Fruit fly (Drosophila melanogaster) whole organism, embryonic: Measurements from ENCODE around the gene Ppm1.

Experiments used
- Ada2b ChIP-seq: fragments of 200-800 bp; sonication (Bioruptor generic); IDR thresholded peaks from 2 replicates; pipeline ENCODE4 v1.3.6; 2022; ENCODE audit warnings: missing biosample characterization, missing genetic modification characterization
- CG10431 ChIP-seq: fragments of 200-800 bp; sonication (Bioruptor generic); optimal IDR thresholded peaks from 3 replicates; lab custom pipeline; 2018; ENCODE audit warnings: missing biosample characterization, mild to moderate bottlenecking, missing genetic modification characterization
- CG10543 ChIP-seq: fragments of 200-800 bp; sonication (Bioruptor generic); optimal IDR thresholded peaks from 3 replicates; lab custom pipeline; 2017; ENCODE audit warnings: missing biosample characterization, mild to moderate bottlenecking, missing genetic modification characterization, moderate library complexity
- CG11093 ChIP-seq: fragments of 200-800 bp; sonication (Bioruptor generic); IDR thresholded peaks from 3 replicates; pipeline ENCODE4 v1.3.6; 2022; ENCODE audit warnings: missing biosample characterization, missing genetic modification characterization
- CG11504 ChIP-seq: fragments of 200-800 bp; sonication (Bioruptor generic); optimal IDR thresholded peaks from 3 replicates; lab custom pipeline; 2019; ENCODE audit warnings: missing biosample characterization, mild to moderate bottlenecking, missing genetic modification characterization, moderate library complexity
- CG12391 ChIP-seq: fragments of 200-800 bp; sonication (Bioruptor generic); optimal IDR thresholded peaks from 3 replicates; lab custom pipeline; 2018; ENCODE audit warnings: missing biosample characterization, mild to moderate bottlenecking, missing genetic modification characterization, moderate library complexity
- CG13287 ChIP-seq: fragments of 200-800 bp; sonication (Bioruptor generic); IDR thresholded peaks from 2 replicates; pipeline ENCODE4 v1.3.6; 2022; ENCODE audit warnings: missing biosample characterization, missing genetic modification characterization; ENCODE audit not compliant: partially characterized antibody
- CG14710 ChIP-seq: fragments of 200-800 bp; sonication (Bioruptor generic); optimal IDR thresholded peaks from 3 replicates; lab custom pipeline; 2019; ENCODE audit warnings: missing biosample characterization, mild to moderate bottlenecking, missing genetic modification characterization, moderate library complexity
- CG15269 ChIP-seq: fragments of 200-800 bp; sonication (Bioruptor generic); optimal IDR thresholded peaks from 2 replicates; lab custom pipeline; 2018; ENCODE audit warnings: missing biosample characterization, mild to moderate bottlenecking, missing genetic modification characterization, moderate library complexity
- CG1529 ChIP-seq: fragments of 200-800 bp; sonication (Bioruptor generic); optimal IDR thresholded peaks from 3 replicates; lab custom pipeline; 2018; ENCODE audit warnings: missing biosample characterization, missing genetic modification characterization
- CG16815 ChIP-seq: fragments of 200-800 bp; sonication (Bioruptor generic); optimal IDR thresholded peaks from 3 replicates; lab custom pipeline; 2017; ENCODE audit warnings: missing biosample characterization, mild to moderate bottlenecking, missing genetic modification characterization
- CG31388 ChIP-seq: fragments of 200-800 bp; sonication (Bioruptor generic); optimal IDR thresholded peaks from 2 replicates; lab custom pipeline; 2016; ENCODE audit warnings: missing biosample characterization, missing genetic modification characterization
- CG33557 ChIP-seq: fragments of 200-800 bp; sonication (Bioruptor generic); optimal IDR thresholded peaks from 2 replicates; lab custom pipeline; 2019; ENCODE audit warnings: missing biosample characterization, mild to moderate bottlenecking, missing genetic modification characterization, moderate library complexity
- CG34422 ChIP-seq: fragments of 200-800 bp; sonication (Bioruptor generic); IDR thresholded peaks from 3 replicates; pipeline ENCODE4 v1.3.6; 2022; ENCODE audit warnings: missing biosample characterization, missing genetic modification characterization
- CG6254 ChIP-seq: fragments of 200-800 bp; sonication (Bioruptor generic); optimal IDR thresholded peaks from 3 replicates; lab custom pipeline; 2017; ENCODE audit warnings: mild to moderate bottlenecking, missing biosample characterization, missing genetic modification reagents, missing genetic modification characterization
- CG7839 ChIP-seq: fragments of 200-800 bp; sonication (Bioruptor generic); optimal IDR thresholded peaks from 3 replicates; lab custom pipeline; 2018; ENCODE audit warnings: missing biosample characterization, mild to moderate bottlenecking, missing genetic modification characterization, moderate library complexity
- CG8765 ChIP-seq: fragments of 200-800 bp; sonication (Bioruptor generic); IDR thresholded peaks from 2 replicates; pipeline ENCODE4 v1.3.6; 2022; ENCODE audit warnings: missing biosample characterization, missing genetic modification characterization
- Deaf1 ChIP-seq: fragments of 200-800 bp; optimal IDR thresholded peaks from 3 replicates; lab custom pipeline; 2019; ENCODE audit warnings: missing biosample characterization, mild to moderate bottlenecking, missing genetic modification characterization, moderate library complexity
- E2f2 ChIP-seq: fragments of 200-800 bp; sonication (Bioruptor generic); IDR thresholded peaks from 2 replicates; pipeline ENCODE4 v1.3.6; 2022; ENCODE audit warnings: missing biosample characterization, missing genetic modification characterization
- Fer1 ChIP-seq: fragments of 200-800 bp; sonication (Bioruptor generic); optimal IDR thresholded peaks from 2 replicates; lab custom pipeline; 2017; ENCODE audit warnings: missing biosample characterization, mild to moderate bottlenecking, missing genetic modification characterization
- Med ChIP-seq: fragments of 200-800 bp; sonication (Bioruptor generic); peaks from one replicate; lab custom pipeline; 2016; ENCODE audit warnings: missing biosample characterization, missing genetic modification characterization, mild to moderate bottlenecking, inconsistent platforms, moderate library complexity
- Myb ChIP-seq: fragments of 200-800 bp; sonication (Bioruptor generic); optimal IDR thresholded peaks from 2 replicates; lab custom pipeline; 2016; ENCODE audit warnings: missing biosample characterization, missing genetic modification characterization
- NfI ChIP-seq: fragments of 200-800 bp; sonication (Bioruptor generic); optimal IDR thresholded peaks from 3 replicates; lab custom pipeline; 2018; ENCODE audit warnings: missing biosample characterization, mild to moderate bottlenecking, missing genetic modification characterization, moderate library complexity
- Rx ChIP-seq: fragments of 200-800 bp; sonication (Bioruptor generic); IDR thresholded peaks from 2 replicates; pipeline ENCODE4 v1.3.6; 2022; ENCODE audit warnings: missing biosample characterization, missing genetic modification characterization
- Taf1 ChIP-seq: fragments of 200-800 bp; sonication (Bioruptor generic); IDR thresholded peaks from 2 replicates; pipeline ENCODE4 v1.3.6; 2022; ENCODE audit warnings: missing biosample characterization, missing genetic modification characterization
- aop ChIP-seq: fragments of 200-800 bp; sonication (Bioruptor generic); IDR thresholded peaks from 2 replicates; pipeline ENCODE4 v1.3.6; 2022; ENCODE audit warnings: missing biosample characterization, missing genetic modification characterization
- bsh ChIP-seq, 2 experiments: fragments of 200-800 bp; sonication (Bioruptor generic); optimal IDR thresholded peaks; 2 replicates each; lab custom pipeline; 2017 to 2018; ENCODE audit warnings: mild to moderate bottlenecking in 2 of 2, missing biosample characterization in 2 of 2, missing genetic modification characterization in 2 of 2, moderate library complexity in 1 of 2
- cas ChIP-seq: fragments of 200-800 bp; sonication (Bioruptor generic); IDR thresholded peaks from 2 replicates; pipeline ENCODE4 v1.3.6; 2022; ENCODE audit warnings: missing biosample characterization, missing genetic modification characterization
- chm ChIP-seq: fragments of 200-800 bp; sonication (Bioruptor generic); IDR thresholded peaks from 2 replicates; pipeline ENCODE4 v1.3.6; 2022; ENCODE audit warnings: missing biosample characterization, missing genetic modification characterization
- chn ChIP-seq: fragments of 200-800 bp; sonication (Bioruptor generic); optimal IDR thresholded peaks from 2 replicates; lab custom pipeline; 2016; ENCODE audit warnings: missing biosample characterization, missing genetic modification characterization
- croc ChIP-seq: fragments of 200-800 bp; sonication (Bioruptor generic); conservative IDR thresholded peaks from 3 replicates; pipeline ENCODE4 v1.3.6; 2022; ENCODE audit warnings: missing biosample characterization, missing genetic modification characterization
- crp ChIP-seq, 2 experiments: fragments of 200-800 bp; sonication (Bioruptor generic); optimal IDR thresholded peaks; 2 replicates in 1 of 2; 3 replicates in 1 of 2; lab custom pipeline; 2017; ENCODE audit warnings: missing biosample characterization in 2 of 2, missing genetic modification characterization in 2 of 2, mild to moderate bottlenecking in 1 of 2, moderate library complexity in 1 of 2
- gem ChIP-seq: fragments of 200-800 bp; sonication (Bioruptor generic); optimal IDR thresholded peaks from 2 replicates; lab custom pipeline; 2019; ENCODE audit warnings: missing biosample characterization, mild to moderate bottlenecking, missing genetic modification characterization, moderate library complexity
- ham ChIP-seq: fragments of 200-800 bp; sonication (Bioruptor generic); IDR thresholded peaks from 2 replicates; pipeline ENCODE4 v1.3.6; 2022; ENCODE audit warnings: missing biosample characterization, missing genetic modification characterization
- insv ChIP-seq, 2 experiments: fragments of 200-800 bp; sonication (Bioruptor generic); optimal IDR thresholded peaks; 3 replicates each; lab custom pipeline; 2016 to 2018; ENCODE audit warnings: missing biosample characterization in 2 of 2, missing genetic modification characterization in 2 of 2
- jigr1 ChIP-seq: fragments of 200-800 bp; sonication (Bioruptor generic); IDR thresholded peaks from 3 replicates; pipeline ENCODE4 v1.3.6; 2022; ENCODE audit warnings: missing biosample characterization, missing genetic modification characterization
- lmd ChIP-seq: fragments of 200-800 bp; sonication (Bioruptor generic); IDR thresholded peaks from 2 replicates; pipeline ENCODE4 v1.3.6; 2022; ENCODE audit warnings: missing biosample characterization, missing genetic modification characterization
- org-1 ChIP-seq: fragments of 200-800 bp; sonication (Bioruptor generic); optimal IDR thresholded peaks from 2 replicates; lab custom pipeline; 2017; ENCODE audit warnings: missing biosample characterization, missing genetic modification characterization
- pfk ChIP-seq: fragments of 200-800 bp; sonication (Bioruptor generic); optimal IDR thresholded peaks from 2 replicates; lab custom pipeline; 2018; ENCODE audit warnings: missing biosample characterization, mild to moderate bottlenecking, missing genetic modification characterization, moderate library complexity
- pita ChIP-seq: fragments of 200-800 bp; sonication (Bioruptor generic); optimal IDR thresholded peaks from 2 replicates; lab custom pipeline; 2017; ENCODE audit warnings: missing biosample characterization, mild to moderate bottlenecking, missing genetic modification characterization
- ro ChIP-seq: fragments of 200-800 bp; sonication (Bioruptor generic); IDR thresholded peaks from 2 replicates; pipeline ENCODE4 v1.3.6; 2022; ENCODE audit warnings: missing biosample characterization, missing genetic modification characterization
- row ChIP-seq: fragments of 200-800 bp; sonication (Bioruptor generic); IDR thresholded peaks from 3 replicates; pipeline ENCODE4 v1.3.6; 2022; ENCODE audit warnings: missing biosample characterization, missing genetic modification characterization
- sd ChIP-seq: fragments of 200-800 bp; sonication (Bioruptor generic); optimal IDR thresholded peaks from 3 replicates; lab custom pipeline; 2018; ENCODE audit warnings: missing biosample characterization, mild to moderate bottlenecking, missing genetic modification characterization, moderate library complexity
- slbo ChIP-seq: fragments of 200-800 bp; sonication (Bioruptor generic); IDR thresholded peaks from 2 replicates; pipeline ENCODE4 v1.3.6; 2022; ENCODE audit warnings: missing biosample characterization, missing genetic modification characterization
- sqz ChIP-seq: fragments of 200-800 bp; sonication (Bioruptor generic); optimal IDR thresholded peaks from 3 replicates; lab custom pipeline; 2018; ENCODE audit warnings: missing biosample characterization, mild to moderate bottlenecking, missing genetic modification characterization
- vvl ChIP-seq: fragments of 200-800 bp; sonication (Bioruptor generic); IDR thresholded peaks from 2 replicates; pipeline ENCODE4 v1.3.6; 2022; ENCODE audit warnings: missing biosample characterization, missing genetic modification characterization
- z ChIP-seq: fragments of 200-800 bp; sonication (Bioruptor generic); IDR thresholded peaks from 3 replicates; pipeline ENCODE4 v1.3.6; 2022; ENCODE audit warnings: missing biosample characterization, missing genetic modification characterization
- zen ChIP-seq: fragments of 200-800 bp; sonication (Bioruptor generic); optimal IDR thresholded peaks from 3 replicates; lab custom pipeline; 2018; ENCODE audit warnings: missing biosample characterization, mild to moderate bottlenecking, missing genetic modification characterization, moderate library complexity

The Ppm1 gene

dm6 chr3L:621097-621967 is 40.2 kb downstream of the Ppm1 start (continued):
- TF ChIP-seq crp (GFP tag; optimal IDR thresholded peaks at IDR 0.05; lab: Kevin White, UChicago) (peak in 1 of 2 experiments; percentile 30), CG10431 (peak; percentile 49), CG13287 (GFP tag; lab: Robert Waterston, UW) (no peak), CG11093 (GFP tag; lab: Robert Waterston, UW) (peak; percentile 35; the same call in 1 of the 3 replicates), bsh (GFP tag; optimal IDR thresholded peaks at IDR 0.05; lab: Kevin White, UChicago) (peak; percentile 90 to 92), slbo (no peak), CG6254 (GFP tag; lab: Kevin White, UChicago) (peak; percentile 79), sd (tag; lab: Kevin White, UChicago) (no peak), z (GFP tag; lab: Robert Waterston, UW) (peak; percentile 6; the same call in 2 of the 3 replicates), row (GFP tag; lab: Robert Waterston, UW) (peak; percentile 85), Med (GFP tag; lab: Kevin White, UChicago) (peak; percentile 89), Myb (no peak), ro (GFP tag; lab: Robert Waterston, UW) (peak; percentile 17; the same call in 1 of the 2 replicates), sqz (GFP tag; lab: Kevin White, UChicago) (peak; percentile 61), CG16815 (peak; percentile 89), lmd (GFP tag; lab: Robert Waterston, UW) (peak; percentile 64; the same call in 1 of the 2 replicates), insv (GFP tag; optimal IDR thresholded peaks at IDR 0.05; lab: Kevin White, UChicago) (peak in 1 of 2 experiments; percentile 24), CG31388 (peak; percentile 53), CG10543 (no peak), CG15269 (tag; lab: Kevin White, UChicago) (peak; percentile 44), NfI (GFP tag; lab: Kevin White, UChicago) (peak; percentile 32), vvl (GFP tag; lab: Robert Waterston, UW) (peak; percentile 81), CG7839 (tag; lab: Kevin White, UChicago) (peak; percentile 84), jigr1 (peak; percentile 54; the same call in 1 of the 3 replicates), CG34422 (GFP tag; lab: Robert Waterston, UW) (no peak), CG14710 (peak; percentile 94), chn (GFP tag; lab: Kevin White, UChicago) (peak; percentile 85), zen (tag; lab: Kevin White, UChicago) (peak; percentile 97), CG1529 (GFP tag; lab: Kevin White, UChicago) (peak; percentile 82), CG12391 (tag; lab: Kevin White, UChicago) (peak; percentile 86), pita (GFP tag; lab: Kevin White, UChicago) (no peak), org-1 (GFP tag; lab: Kevin White, UChicago) (peak; percentile 77), E2f2 (GFP tag; lab: Robert Waterston, UW) (peak; percentile 34; the same call in 1 of the 2 replicates), Ada2b (no peak), Rx (GFP tag; lab: Robert Waterston, UW) (peak; percentile 42; the same call in 1 of the 2 replicates), CG33557 (GFP tag; lab: Kevin White, UChicago) (peak; percentile 96), CG8765 (GFP tag; lab: Robert Waterston, UW) (peak; percentile 91), chm (GFP tag; lab: Robert Waterston, UW) (peak; percentile 89), ham (no peak), pfk (GFP tag; lab: Kevin White, UChicago) (no peak), croc (GFP tag; lab: Robert Waterston, UW) (peak; percentile 84), Taf1 (no peak), CG11504 (tag; lab: Kevin White, UChicago) (peak; percentile 82), gem (tag; lab: Kevin White, UChicago) (peak; percentile 92), aop (GFP tag; lab: Robert Waterston, UW) (peak; percentile 25; the same call in 1 of the 2 replicates), Fer1 (GFP tag; lab: Kevin White, UChicago) (peak; percentile 4), Deaf1 (tag; lab: Kevin White, UChicago) (peak; percentile 27), cas (GFP tag; lab: Robert Waterston, UW) (no peak)
